Fruit fly (Drosophila melanogaster) Kc167 (cell line): ENCODE measurements around the gene shps.

ENCODE experiments used
- Myc ChIP-seq: fragments of >200 bp; optimal IDR thresholded peaks from 2 replicates; lab custom pipeline; 2017; ENCODE audit warnings: missing external identifiers
- Sin3A ChIP-seq: fragments of >200 bp; optimal IDR thresholded peaks from 2 replicates; lab custom pipeline; 2018; ENCODE audit warnings: missing external identifiers
- h ChIP-seq: fragments of >200 bp; optimal IDR thresholded peaks from 3 replicates; lab custom pipeline; 2018; ENCODE audit warnings: missing external identifiers
- insv ChIP-seq: fragments of >200 bp; optimal IDR thresholded peaks from 3 replicates; lab custom pipeline; 2018; ENCODE audit warnings: missing external identifiers
- psq ChIP-seq: fragments of >200 bp; optimal IDR thresholded peaks from 2 replicates; lab custom pipeline; 2017; ENCODE audit warnings: missing external identifiers
- ttk ChIP-seq: sonication (Bioruptor generic); optimal IDR thresholded peaks from 2 replicates; lab custom pipeline; 2017; ENCODE audit warnings: missing external identifiers

Gene shps

dm6 chr3R:24293171-24293570 is 13.8 kb downstream of the shps start:
- no peak for TF ChIP-seq insv

dm6 chr3R:24294299-24294698 is 14.9 kb downstream of the shps start, which contains the start of gene CG5715:
CG5715 (minus strand) TSS chr3R:24294399.
- no peak for TF ChIP-seq Sin3A
- TF ChIP-seq insv, result no peak
- no peak for TF ChIP-seq h (lab: Kevin White, UChicago)
- TF ChIP-seq ttk (lab: Kevin White, UChicago), result no peak
- TF ChIP-seq Myc, result no peak
- no peak for TF ChIP-seq psq

dm6 chr3R:24294784-24295555 is 15.6 kb downstream of the shps start, which contains the start of gene crb:
crb (plus strand) TSS chr3R:24295078.
- TF ChIP-seq h (lab: Kevin White, UChicago) (no peak), Myc (no peak), ttk (lab: Kevin White, UChicago) (no peak), Sin3A (no peak), psq (no peak), insv (no peak)

dm6 chr3R:24295556-24296465 is 16.4 kb downstream of the shps start:
- TF ChIP-seq ttk (lab: Kevin White, UChicago), result no peak
- no peak for TF ChIP-seq Sin3A
- TF ChIP-seq insv, result no peak
- TF ChIP-seq h (lab: Kevin White, UChicago), result no peak
- TF ChIP-seq psq, result no peak
- TF ChIP-seq Myc, result no peak

dm6 chr3R:24296913-24297312 is 17.5 kb downstream of the shps start:
- TF ChIP-seq psq (no peak), h (lab: Kevin White, UChicago) (no peak), insv (no peak), Sin3A (no peak), ttk (lab: Kevin White, UChicago) (no peak), Myc (no peak)

dm6 chr3R:24297444-24298146 is 18.2 kb downstream of the shps start:
- TF ChIP-seq insv (no peak), psq (no peak), ttk (lab: Kevin White, UChicago) (no peak), h (lab: Kevin White, UChicago) (no peak), Sin3A (no peak), Myc (no peak)

- TF ChIP-seq insv (no peak), ttk (lab: Kevin White, UChicago) (no peak), psq (no peak), h (lab: Kevin White, UChicago) (no peak), Myc (no peak), Sin3A (no peak)
These were observed 19.2 kb downstream of the shps start for dm6 chr3R:24298534-24298936.

- no peak for TF ChIP-seq psq
- TF ChIP-seq ttk (lab: Kevin White, UChicago), result no peak
- no peak for TF ChIP-seq Sin3A
- no peak for TF ChIP-seq Myc
- no peak for TF ChIP-seq h (lab: Kevin White, UChicago)
- TF ChIP-seq insv, result no peak
These were observed 19.8 kb downstream of the shps start for dm6 chr3R:24299148-24299547.

- TF ChIP-seq psq, result no peak
- TF ChIP-seq insv, result no peak
- no peak for TF ChIP-seq ttk (lab: Kevin White, UChicago)
- TF ChIP-seq Myc, result no peak
These were observed 22.1 kb downstream of the shps start for dm6 chr3R:24301520-24301919.

- no peak for TF ChIP-seq ttk (lab: Kevin White, UChicago)
- TF ChIP-seq Sin3A, result no peak
- no peak for TF ChIP-seq psq
- TF ChIP-seq Myc, result no peak
- TF ChIP-seq h (lab: Kevin White, UChicago), result no peak
- TF ChIP-seq insv, result no peak
These were observed 23.7 kb downstream of the shps start for dm6 chr3R:24303060-24303459.

dm6 chr3R:24318217-24319082 is 39.1 kb downstream of the shps start, which contains the start of the genes Nab2 and BRWD3:
Nab2 (minus strand) TSS chr3R:24318419.
BRWD3 (plus strand) TSS chr3R:24319000.
- TF ChIP-seq Sin3A (no peak), ttk (lab: Kevin White, UChicago) (no peak), h (lab: Kevin White, UChicago) (no peak), insv (no peak), Myc (no peak), psq (no peak)

- TF ChIP-seq insv (no peak), Myc (no peak), ttk (lab: Kevin White, UChicago) (no peak), Sin3A (no peak), h (lab: Kevin White, UChicago) (no peak), psq (no peak)
These were observed 39.7 kb downstream of the shps start for dm6 chr3R:24319083-24319381.
